Worm (Caenorhabditis elegans) whole organism, mixed stage, embryonic: ENCODE data around the gene clec-261.

ENCODE experiments used
- snpc-4 ChIP-seq: fragments of 150-350 bp; optimal IDR thresholded peaks from 2 replicates; lab custom pipeline; 2014; ENCODE audit warnings: missing biosample characterization, missing genetic modification characterization
- ztf-11 ChIP-seq: fragments of 150-350 bp; optimal IDR thresholded peaks from 2 replicates; lab custom pipeline; 2014; ENCODE audit warnings: missing biosample characterization, missing genetic modification characterization

- TF ChIP-seq ztf-11 (tag; lab: Kevin White, UChicago) (no peak), snpc-4 (tag; lab: Kevin White, UChicago) (no peak)
Observed at ce11 chrV:20310575-20310974, 16.3 kb upstream of the clec-261 start, which contains the start of gene ZC15.10.
